Fruit fly (Drosophila melanogaster) whole organism, embryonic: ENCODE data around the gene NimC2.

ENCODE experiments used
- ATbp ChIP-seq: fragments of 200-800 bp; sonication (Bioruptor generic); optimal IDR thresholded peaks from 2 replicates; lab custom pipeline; 2017; ENCODE audit warnings: missing biosample characterization, mild to moderate bottlenecking, missing genetic modification characterization, missing genetic modification reagents
- Antp ChIP-seq: fragments of 200-800 bp; sonication (Bioruptor generic); optimal IDR thresholded peaks from 3 replicates; lab custom pipeline; 2016; ENCODE audit warnings: missing biosample characterization, missing genetic modification characterization
- CG11093 ChIP-seq: fragments of 200-800 bp; sonication (Bioruptor generic); IDR thresholded peaks from 3 replicates; pipeline ENCODE4 v1.3.6; 2022; ENCODE audit warnings: missing biosample characterization, missing genetic modification characterization
- CG13123 ChIP-seq: fragments of 200-800 bp; sonication (Bioruptor generic); optimal IDR thresholded peaks from 2 replicates; lab custom pipeline; 2016; ENCODE audit warnings: missing biosample characterization, missing genetic modification characterization
- CG14860 ChIP-seq: fragments of 200-800 bp; sonication (Bioruptor generic); IDR thresholded peaks from 3 replicates; pipeline ENCODE4 v1.3.6; 2022; ENCODE audit warnings: missing biosample characterization, missing genetic modification characterization; ENCODE audit not compliant: partially characterized antibody
- CG15696 ChIP-seq: fragments of 200-800 bp; sonication (Bioruptor generic); optimal IDR thresholded peaks from 2 replicates; lab custom pipeline; 2019; ENCODE audit warnings: missing biosample characterization, mild to moderate bottlenecking, missing genetic modification characterization, moderate library complexity
- CG17802 ChIP-seq: fragments of 200-800 bp; sonication (Bioruptor generic); optimal IDR thresholded peaks from 2 replicates; lab custom pipeline; 2018; ENCODE audit warnings: missing biosample characterization, mild to moderate bottlenecking, missing genetic modification characterization, moderate library complexity
- CG18599 ChIP-seq: fragments of 200-800 bp; sonication (Bioruptor generic); optimal IDR thresholded peaks from 3 replicates; lab custom pipeline; 2017; ENCODE audit warnings: missing biosample characterization, missing genetic modification characterization, mild to moderate bottlenecking, moderate library complexity, missing genetic modification reagents
- CG2199 ChIP-seq: fragments of 200-800 bp; sonication (Bioruptor generic); IDR thresholded peaks from 3 replicates; pipeline ENCODE4 v1.3.6; 2022; ENCODE audit warnings: missing biosample characterization, missing genetic modification characterization
- CG2875 ChIP-seq: fragments of 200-800 bp; sonication (Bioruptor generic); optimal IDR thresholded peaks from 2 replicates; lab custom pipeline; 2017; ENCODE audit warnings: missing biosample characterization, mild to moderate bottlenecking, missing genetic modification characterization, missing genetic modification reagents
- CG2889 ChIP-seq: fragments of 200-800 bp; sonication (Bioruptor generic); IDR thresholded peaks from 3 replicates; pipeline ENCODE4 v1.3.6; 2022; ENCODE audit warnings: missing biosample characterization, missing genetic modification characterization
- CG32772 ChIP-seq: fragments of 200-800 bp; sonication (Bioruptor generic); IDR thresholded peaks from 2 replicates; pipeline ENCODE4 v1.3.6; 2022; ENCODE audit warnings: missing biosample characterization, missing genetic modification characterization
- CG33557 ChIP-seq: fragments of 200-800 bp; sonication (Bioruptor generic); optimal IDR thresholded peaks from 2 replicates; lab custom pipeline; 2019; ENCODE audit warnings: missing biosample characterization, mild to moderate bottlenecking, missing genetic modification characterization, moderate library complexity
- CG4404 ChIP-seq: fragments of 200-800 bp; sonication (Bioruptor generic); IDR thresholded peaks from 2 replicates; pipeline ENCODE4 v1.3.6; 2022; ENCODE audit warnings: missing biosample characterization, missing genetic modification characterization
- CG4854 ChIP-seq: fragments of 200-800 bp; sonication (Bioruptor generic); optimal IDR thresholded peaks from 2 replicates; lab custom pipeline; 2016; ENCODE audit warnings: missing biosample characterization, missing genetic modification characterization, inconsistent platforms
- CG7556 ChIP-seq: fragments of 200-800 bp; sonication (Bioruptor generic); optimal IDR thresholded peaks from 2 replicates; lab custom pipeline; 2017; ENCODE audit warnings: missing biosample characterization, mild to moderate bottlenecking, missing genetic modification characterization
- CrebB ChIP-seq: fragments of 200-800 bp; sonication (Bioruptor generic); optimal IDR thresholded peaks from 3 replicates; lab custom pipeline; 2018; ENCODE audit warnings: missing biosample characterization, mild to moderate bottlenecking, missing genetic modification characterization
- ERR ChIP-seq: fragments of 200-800 bp; sonication (Bioruptor generic); optimal IDR thresholded peaks from 2 replicates; lab custom pipeline; 2016; ENCODE audit warnings: missing biosample characterization, missing genetic modification characterization
- Mes4 ChIP-seq: fragments of 200-800 bp; sonication (Bioruptor generic); optimal IDR thresholded peaks from 2 replicates; lab custom pipeline; 2016; ENCODE audit warnings: missing biosample characterization, missing genetic modification characterization
- Nf-YA ChIP-seq: fragments of 200-800 bp; sonication (Bioruptor generic); IDR thresholded peaks from 2 replicates; pipeline ENCODE4 v1.3.6; 2022; ENCODE audit warnings: missing biosample characterization, missing genetic modification characterization
- Poxn ChIP-seq: fragments of 200-800 bp; sonication (Bioruptor generic); IDR thresholded peaks from 2 replicates; pipeline ENCODE4 v1.3.6; 2022; ENCODE audit warnings: missing biosample characterization, missing genetic modification characterization
- Ravus ChIP-seq: fragments of 200-800 bp; sonication (Bioruptor generic); IDR thresholded peaks from 2 replicates; pipeline ENCODE4 v1.3.6; 2022; ENCODE audit warnings: missing biosample characterization, missing genetic modification characterization
- Sin3A ChIP-seq: fragments of >200 bp; optimal IDR thresholded peaks from 2 replicates; lab custom pipeline; 2018
- Spps ChIP-seq: fragments of 200-800 bp; sonication (Bioruptor generic); optimal IDR thresholded peaks from 2 replicates; lab custom pipeline; 2018; ENCODE audit warnings: missing biosample characterization, mild to moderate bottlenecking, missing genetic modification characterization
- TFAM ChIP-seq: fragments of 200-800 bp; sonication (Bioruptor generic); optimal IDR thresholded peaks from 2 replicates; lab custom pipeline; 2017; ENCODE audit warnings: missing biosample characterization, missing genetic modification characterization, inconsistent platforms
- Trl ChIP-seq, 3 experiments: fragments of >200 bp in 2 of 3; fragments of 200-800 bp in 1 of 3; sonication (Bioruptor generic) in 1 of 3; optimal IDR thresholded peaks; 2 replicates in 1 of 3; 3 replicates in 2 of 3; lab custom pipeline; 2016 to 2017; ENCODE audit warnings: missing biosample characterization in 1 of 3, missing genetic modification characterization in 1 of 3
- abd-A ChIP-seq: fragments of 200-800 bp; sonication (Bioruptor generic); optimal IDR thresholded peaks from 3 replicates; lab custom pipeline; 2019; ENCODE audit warnings: missing biosample characterization, mild to moderate bottlenecking, missing genetic modification characterization, moderate library complexity
- ase ChIP-seq: fragments of 200-800 bp; sonication (Bioruptor generic); IDR thresholded peaks from 3 replicates; pipeline ENCODE4 v1.3.6; 2022; ENCODE audit warnings: missing biosample characterization, missing genetic modification characterization
- bigmax ChIP-seq: fragments of 200-800 bp; sonication (Bioruptor generic); optimal IDR thresholded peaks from 2 replicates; lab custom pipeline; 2018; ENCODE audit warnings: missing biosample characterization, mild to moderate bottlenecking, missing genetic modification characterization
- cad ChIP-seq: fragments of >200 bp; optimal IDR thresholded peaks from 2 replicates; lab custom pipeline; 2017; ENCODE audit warnings: missing biosample characterization, missing genetic modification characterization
- caup ChIP-seq: fragments of 200-800 bp; sonication (Bioruptor generic); optimal IDR thresholded peaks from 3 replicates; lab custom pipeline; 2017; ENCODE audit warnings: missing biosample characterization, mild to moderate bottlenecking, missing genetic modification characterization, moderate library complexity; ENCODE audit not compliant: severe bottlenecking
- cg ChIP-seq: fragments of 200-800 bp; sonication (Bioruptor generic); optimal IDR thresholded peaks from 3 replicates; lab custom pipeline; 2019; ENCODE audit warnings: missing biosample characterization, mild to moderate bottlenecking, missing genetic modification characterization, moderate library complexity
- ci ChIP-seq: fragments of 200-800 bp; sonication (Bioruptor generic); IDR thresholded peaks from 3 replicates; pipeline ENCODE4 v1.3.6; 2022; ENCODE audit warnings: missing biosample characterization, missing genetic modification characterization
- dmrt11E ChIP-seq: fragments of 200-800 bp; sonication (Bioruptor generic); optimal IDR thresholded peaks from 3 replicates; lab custom pipeline; 2018; ENCODE audit warnings: missing biosample characterization, mild to moderate bottlenecking, missing genetic modification characterization, moderate library complexity
- grn ChIP-seq: fragments of 200-800 bp; sonication (Bioruptor generic); optimal IDR thresholded peaks from 3 replicates; lab custom pipeline; 2017; ENCODE audit warnings: missing biosample characterization, missing genetic modification characterization
- hb ChIP-seq: fragments of 200-800 bp; sonication (Bioruptor generic); IDR thresholded peaks from 3 replicates; pipeline ENCODE4 v1.3.6; 2022; ENCODE audit warnings: missing biosample characterization, missing genetic modification characterization; ENCODE audit not compliant: partially characterized antibody
- lab ChIP-seq: fragments of 200-800 bp; sonication (Bioruptor generic); optimal IDR thresholded peaks from 3 replicates; lab custom pipeline; 2017; ENCODE audit warnings: missing biosample characterization, missing genetic modification characterization, mild to moderate bottlenecking, moderate library complexity, missing genetic modification reagents
- maf-S ChIP-seq: fragments of 200-800 bp; sonication (Bioruptor generic); optimal IDR thresholded peaks from 2 replicates; lab custom pipeline; 2016; ENCODE audit warnings: missing biosample characterization, missing genetic modification characterization
- mld ChIP-seq: fragments of 200-800 bp; sonication (Bioruptor generic); IDR thresholded peaks from 3 replicates; pipeline ENCODE4 v1.3.6; 2022; ENCODE audit warnings: missing biosample characterization, missing genetic modification characterization; ENCODE audit not compliant: partially characterized antibody
- nerfin-2 ChIP-seq: fragments of 200-800 bp; sonication (Bioruptor generic); IDR thresholded peaks from 2 replicates; pipeline ENCODE4 v1.3.6; 2022; ENCODE audit warnings: missing biosample characterization, missing genetic modification characterization; ENCODE audit not compliant: partially characterized antibody
- p53 ChIP-seq: fragments of 200-800 bp; sonication (Bioruptor generic); optimal IDR thresholded peaks from 2 replicates; lab custom pipeline; 2016; ENCODE audit warnings: missing biosample characterization, missing genetic modification characterization
- psq ChIP-seq: fragments of 200-800 bp; sonication (Bioruptor generic); optimal IDR thresholded peaks from 2 replicates; lab custom pipeline; 2017; ENCODE audit warnings: missing biosample characterization, missing genetic modification characterization
- sc ChIP-seq, 3 experiments: fragments of >200 bp in 2 of 3; fragments of 200-800 bp in 1 of 3; sonication (Bioruptor generic) in 1 of 3; optimal IDR thresholded peaks; 2 replicates in 2 of 3; 3 replicates in 1 of 3; lab custom pipeline; 2017; ENCODE audit warnings: mild to moderate bottlenecking in 1 of 3, missing biosample characterization in 1 of 3, missing genetic modification characterization in 1 of 3, missing genetic modification reagents in 1 of 3
- seq ChIP-seq: fragments of 200-800 bp; sonication (Bioruptor generic); IDR thresholded peaks from 2 replicates; pipeline ENCODE4 v1.3.6; 2022; ENCODE audit warnings: missing biosample characterization, missing genetic modification characterization
- so ChIP-seq: fragments of 200-800 bp; sonication (Bioruptor generic); IDR thresholded peaks from 3 replicates; pipeline ENCODE4 v1.3.6; 2022; ENCODE audit warnings: missing biosample characterization, missing genetic modification characterization
- tap ChIP-seq: fragments of 200-800 bp; optimal IDR thresholded peaks from 3 replicates; lab custom pipeline; 2019; ENCODE audit warnings: missing biosample characterization, mild to moderate bottlenecking, missing genetic modification characterization, moderate library complexity
- tup ChIP-seq: fragments of 200-800 bp; sonication (Bioruptor generic); optimal IDR thresholded peaks from 2 replicates; lab custom pipeline; 2016; ENCODE audit warnings: missing biosample characterization, mild to moderate bottlenecking, missing genetic modification characterization, moderate library complexity
- unc-4 ChIP-seq: fragments of 200-800 bp; sonication (Bioruptor generic); IDR thresholded peaks from 2 replicates; pipeline ENCODE4 v1.3.6; 2022; ENCODE audit warnings: missing biosample characterization, missing genetic modification characterization; ENCODE audit not compliant: partially characterized antibody

NimC2 gene

dm6 chr2L:14020875-14021643 lies 41.1 kb downstream of the NimC2 start (continued):
- TF ChIP-seq psq (no peak), ATbp (GFP tag; lab: Kevin White, UChicago) (peak; percentile 61), CG18599 (GFP tag; lab: Kevin White, UChicago) (peak; percentile 28), tup (GFP tag; lab: Kevin White, UChicago) (no peak), Nf-YA (GFP tag; lab: Robert Waterston, UW) (0 out of 2 replicates have a peak, but pooled peaks have one; percentile 17), Sin3A (lab: Kevin White, UChicago) (no peak), grn (GFP tag; lab: Kevin White, UChicago) (no peak), Antp (GFP tag; lab: Kevin White, UChicago) (peak; percentile 33), ase (GFP tag; lab: Robert Waterston, UW) (0 out of 3 replicates have a peak, but pooled peaks have one; percentile 44), ci (GFP tag; lab: Robert Waterston, UW) (peak; percentile 80), seq (no peak), CG33557 (peak; percentile 67), p53 (GFP tag; lab: Kevin White, UChicago) (no peak), mld (GFP tag; lab: Robert Waterston, UW) (no peak), Ravus (no peak), hb (GFP tag; lab: Robert Waterston, UW) (no peak), CG2889 (no peak), maf-S (no peak), dmrt11E (tag; lab: Kevin White, UChicago) (peak; percentile 81), CG14860 (GFP tag; lab: Robert Waterston, UW) (no peak), TFAM (GFP tag; lab: Kevin White, UChicago) (no peak), CG2199 (peak; percentile 79; the same call in 2 of the 3 replicates), lab (GFP tag; lab: Kevin White, UChicago) (peak; percentile 74), cad (GFP tag; lab: Kevin White, UChicago) (no peak), CG17802 (tag; lab: Kevin White, UChicago) (peak; percentile 10), CG32772 (GFP tag; lab: Robert Waterston, UW) (peak; percentile 61), nerfin-2 (GFP tag; lab: Robert Waterston, UW) (no peak), CG11093 (GFP tag; lab: Robert Waterston, UW) (no peak; the same call in 2 of the 3 replicates), Trl (optimal IDR thresholded peaks at IDR 0.05; lab: Kevin White, UChicago) (no peak), Trl (GFP tag; optimal IDR thresholded peaks at IDR 0.05; lab: Kevin White, UChicago) (peak; percentile 6), Mes4 (GFP tag; lab: Kevin White, UChicago) (peak; percentile 29), ERR (GFP tag; lab: Kevin White, UChicago) (no peak), CG15696 (tag; lab: Kevin White, UChicago) (no peak), abd-A (tag; lab: Kevin White, UChicago) (no peak), CG13123 (GFP tag; lab: Kevin White, UChicago) (peak; percentile 6), caup (GFP tag; lab: Kevin White, UChicago) (peak; percentile 21), sc (optimal IDR thresholded peaks at IDR 0.05; lab: Kevin White, UChicago) (no peak), sc (GFP tag; optimal IDR thresholded peaks at IDR 0.05; lab: Kevin White, UChicago) (peak; percentile 51), so (GFP tag; lab: Robert Waterston, UW) (no peak), CG4854 (GFP tag; lab: Kevin White, UChicago) (peak; percentile 34), cg (GFP tag; lab: Kevin White, UChicago) (no peak), tap (tag; lab: Kevin White, UChicago) (peak; percentile 23), Poxn (GFP tag; lab: Robert Waterston, UW) (no peak), CG7556 (peak; percentile 91), CG2875 (GFP tag; lab: Kevin White, UChicago) (peak; percentile 57), bigmax (GFP tag; lab: Kevin White, UChicago) (no peak), unc-4 (no peak), CrebB (tag; lab: Kevin White, UChicago) (no peak), Spps (tag; lab: Kevin White, UChicago) (no peak), CG4404 (GFP tag; lab: Robert Waterston, UW) (0 out of 2 replicates have a peak, but pooled peaks have one; percentile 6)
